Fruit fly (Drosophila melanogaster) whole organism, embryonic: Measurements from ENCODE around the gene Zn72D.

Experiments used
- Asciz ChIP-seq: fragments of 200-800 bp; sonication (Bioruptor generic); optimal IDR thresholded peaks from 2 replicates; lab custom pipeline; 2017; ENCODE audit warnings: missing biosample characterization, mild to moderate bottlenecking, missing genetic modification characterization, missing genetic modification reagents
- BEAF-32 ChIP-seq: fragments of 200-800 bp; sonication (Bioruptor generic); optimal IDR thresholded peaks from 3 replicates; lab custom pipeline; 2017; ENCODE audit warnings: missing biosample characterization, missing genetic modification characterization, mild to moderate bottlenecking, moderate library complexity, missing genetic modification reagents
- Blimp-1 ChIP-seq: fragments of 200-800 bp; sonication (Bioruptor generic); optimal IDR thresholded peaks from 3 replicates; lab custom pipeline; 2018; ENCODE audit warnings: missing biosample characterization, missing genetic modification characterization, mild to moderate bottlenecking, moderate library complexity, missing genetic modification reagents
- CG10274 ChIP-seq: fragments of 200-800 bp; sonication (Bioruptor generic); optimal IDR thresholded peaks from 3 replicates; lab custom pipeline; 2017; ENCODE audit warnings: missing biosample characterization, mild to moderate bottlenecking, missing genetic modification characterization
- CG11398 ChIP-seq: fragments of 200-800 bp; sonication (Bioruptor generic); optimal IDR thresholded peaks from 2 replicates; lab custom pipeline; 2016; ENCODE audit warnings: missing biosample characterization, missing genetic modification characterization
- CG11504 ChIP-seq: fragments of 200-800 bp; sonication (Bioruptor generic); optimal IDR thresholded peaks from 3 replicates; lab custom pipeline; 2019; ENCODE audit warnings: missing biosample characterization, mild to moderate bottlenecking, missing genetic modification characterization, moderate library complexity
- CG12104 ChIP-seq: fragments of 200-800 bp; sonication (Bioruptor generic); optimal IDR thresholded peaks from 3 replicates; lab custom pipeline; 2016; ENCODE audit warnings: missing biosample characterization, missing genetic modification characterization
- CG12659 ChIP-seq: fragments of 200-800 bp; sonication (Bioruptor generic); optimal IDR thresholded peaks from 3 replicates; lab custom pipeline; 2017; ENCODE audit warnings: mild to moderate bottlenecking, missing biosample characterization, missing genetic modification reagents, missing genetic modification characterization
- CG12744 ChIP-seq: fragments of 200-800 bp; sonication (Bioruptor generic); optimal IDR thresholded peaks from 2 replicates; lab custom pipeline; 2016; ENCODE audit warnings: missing biosample characterization, missing genetic modification characterization
- CG13296 ChIP-seq: fragments of 200-800 bp; sonication (Bioruptor generic); optimal IDR thresholded peaks from 3 replicates; lab custom pipeline; 2018; ENCODE audit warnings: missing biosample characterization, mild to moderate bottlenecking, missing genetic modification characterization
- CG13424 ChIP-seq: fragments of 200-800 bp; sonication (Bioruptor generic); optimal IDR thresholded peaks from 2 replicates; lab custom pipeline; 2019; ENCODE audit warnings: missing biosample characterization, mild to moderate bottlenecking, missing genetic modification characterization, moderate library complexity
- CG14441 ChIP-seq: fragments of 200-800 bp; sonication (Bioruptor generic); IDR thresholded peaks from 2 replicates; pipeline ENCODE4 v1.3.6; 2022; ENCODE audit warnings: missing biosample characterization, missing genetic modification characterization
- CG15601 ChIP-seq: fragments of 200-800 bp; sonication (Bioruptor generic); optimal IDR thresholded peaks from 3 replicates; lab custom pipeline; 2019; ENCODE audit warnings: missing biosample characterization, mild to moderate bottlenecking, missing genetic modification characterization, moderate library complexity
- CG1602 ChIP-seq: fragments of 200-800 bp; sonication (Bioruptor generic); optimal IDR thresholded peaks from 3 replicates; lab custom pipeline; 2016; ENCODE audit warnings: missing biosample characterization, missing genetic modification characterization
- CG17359 ChIP-seq: fragments of 200-800 bp; sonication (Bioruptor generic); optimal IDR thresholded peaks from 3 replicates; lab custom pipeline; 2018; ENCODE audit warnings: missing biosample characterization, mild to moderate bottlenecking, missing genetic modification characterization, moderate library complexity
- CG17361 ChIP-seq: fragments of 200-800 bp; sonication (Bioruptor generic); IDR thresholded peaks from 3 replicates; pipeline ENCODE4 v1.3.6; 2022; ENCODE audit warnings: missing biosample characterization, missing genetic modification characterization
- CG17385 ChIP-seq: fragments of 200-800 bp; sonication (Bioruptor generic); optimal IDR thresholded peaks from 3 replicates; lab custom pipeline; 2018; ENCODE audit warnings: missing biosample characterization, mild to moderate bottlenecking, missing genetic modification characterization
- CG17802 ChIP-seq: fragments of 200-800 bp; sonication (Bioruptor generic); optimal IDR thresholded peaks from 2 replicates; lab custom pipeline; 2018; ENCODE audit warnings: missing biosample characterization, mild to moderate bottlenecking, missing genetic modification characterization, moderate library complexity
- CG17829 ChIP-seq: fragments of 200-800 bp; optimal IDR thresholded peaks from 2 replicates; lab custom pipeline; 2019; ENCODE audit warnings: missing biosample characterization, mild to moderate bottlenecking, missing genetic modification characterization, moderate library complexity
- CG18599 ChIP-seq: fragments of 200-800 bp; sonication (Bioruptor generic); optimal IDR thresholded peaks from 3 replicates; lab custom pipeline; 2017; ENCODE audit warnings: missing biosample characterization, missing genetic modification characterization, mild to moderate bottlenecking, moderate library complexity, missing genetic modification reagents
- CG33213 ChIP-seq: fragments of 200-800 bp; sonication (Bioruptor generic); optimal IDR thresholded peaks from 3 replicates; lab custom pipeline; 2016; ENCODE audit warnings: missing biosample characterization, missing genetic modification characterization
- CG34376 ChIP-seq: fragments of 200-800 bp; sonication (Bioruptor generic); optimal IDR thresholded peaks from 2 replicates; lab custom pipeline; 2018; ENCODE audit warnings: missing biosample characterization, mild to moderate bottlenecking, missing genetic modification characterization
- CG5180 ChIP-seq: fragments of 200-800 bp; sonication (Bioruptor generic); optimal IDR thresholded peaks from 3 replicates; lab custom pipeline; 2017; ENCODE audit warnings: missing biosample characterization, missing genetic modification characterization, mild to moderate bottlenecking, moderate library complexity, missing genetic modification reagents
- CG7556 ChIP-seq: fragments of 200-800 bp; sonication (Bioruptor generic); optimal IDR thresholded peaks from 2 replicates; lab custom pipeline; 2017; ENCODE audit warnings: missing biosample characterization, mild to moderate bottlenecking, missing genetic modification characterization
- CG7839 ChIP-seq: fragments of 200-800 bp; sonication (Bioruptor generic); optimal IDR thresholded peaks from 3 replicates; lab custom pipeline; 2018; ENCODE audit warnings: missing biosample characterization, mild to moderate bottlenecking, missing genetic modification characterization, moderate library complexity
- CG7963 ChIP-seq: fragments of 200-800 bp; sonication (Bioruptor generic); IDR thresholded peaks from 3 replicates; pipeline ENCODE4 v1.3.6; 2022; ENCODE audit warnings: missing biosample characterization, missing genetic modification characterization; ENCODE audit not compliant: partially characterized antibody
- CG8290 ChIP-seq, 3 experiments: fragments of 200-800 bp; sonication (Bioruptor generic); optimal IDR thresholded peaks; 2 replicates each; lab custom pipeline; 2016 to 2019; ENCODE audit warnings: missing biosample characterization in 3 of 3, missing genetic modification characterization in 3 of 3, mild to moderate bottlenecking in 2 of 3, moderate library complexity in 1 of 3
- CG8478 ChIP-seq: fragments of >200 bp; optimal IDR thresholded peaks from 2 replicates; lab custom pipeline; 2018
- Dip3 ChIP-seq: fragments of 200-800 bp; sonication (Bioruptor generic); optimal IDR thresholded peaks from 3 replicates; lab custom pipeline; 2016; ENCODE audit warnings: missing biosample characterization, missing genetic modification characterization
- E2f2 ChIP-seq: fragments of 200-800 bp; sonication (Bioruptor generic); IDR thresholded peaks from 2 replicates; pipeline ENCODE4 v1.3.6; 2022; ENCODE audit warnings: missing biosample characterization, missing genetic modification characterization
- Hey ChIP-seq: fragments of 200-800 bp; sonication (Bioruptor generic); optimal IDR thresholded peaks from 3 replicates; lab custom pipeline; 2018; ENCODE audit warnings: missing biosample characterization, mild to moderate bottlenecking, missing genetic modification characterization
- Hmr ChIP-seq: fragments of 200-800 bp; sonication (Bioruptor generic); optimal IDR thresholded peaks from 3 replicates; lab custom pipeline; 2017; ENCODE audit warnings: mild to moderate bottlenecking, missing biosample characterization, missing genetic modification reagents, missing genetic modification characterization
- Hmx ChIP-seq: fragments of 200-800 bp; sonication (Bioruptor generic); optimal IDR thresholded peaks from 2 replicates; lab custom pipeline; 2016; ENCODE audit warnings: missing biosample characterization, missing genetic modification characterization
- Med ChIP-seq: fragments of 200-800 bp; sonication (Bioruptor generic); peaks from one replicate; lab custom pipeline; 2016; ENCODE audit warnings: missing biosample characterization, missing genetic modification characterization, mild to moderate bottlenecking, inconsistent platforms, moderate library complexity
- NfI ChIP-seq: fragments of 200-800 bp; sonication (Bioruptor generic); optimal IDR thresholded peaks from 3 replicates; lab custom pipeline; 2018; ENCODE audit warnings: missing biosample characterization, mild to moderate bottlenecking, missing genetic modification characterization, moderate library complexity
- Sox102F ChIP-seq: fragments of 200-800 bp; sonication (Bioruptor generic); optimal IDR thresholded peaks from 2 replicates; lab custom pipeline; 2018; ENCODE audit warnings: missing biosample characterization, mild to moderate bottlenecking, missing genetic modification characterization, moderate library complexity
- ap ChIP-seq: fragments of 200-800 bp; sonication (Bioruptor generic); IDR thresholded peaks from 2 replicates; pipeline ENCODE4 v1.3.6; 2022; ENCODE audit warnings: missing biosample characterization, missing genetic modification characterization
- caup ChIP-seq: fragments of 200-800 bp; sonication (Bioruptor generic); optimal IDR thresholded peaks from 3 replicates; lab custom pipeline; 2017; ENCODE audit warnings: missing biosample characterization, mild to moderate bottlenecking, missing genetic modification characterization, moderate library complexity; ENCODE audit not compliant: severe bottlenecking
- chif ChIP-seq, 2 experiments: fragments of 200-800 bp; sonication (Bioruptor generic); optimal IDR thresholded peaks; 3 replicates each; lab custom pipeline; 2016; ENCODE audit warnings: missing biosample characterization in 2 of 2, missing genetic modification characterization in 2 of 2
- exex ChIP-seq: fragments of 200-800 bp; sonication (Bioruptor generic); optimal IDR thresholded peaks from 4 replicates; lab custom pipeline; 2018; ENCODE audit warnings: missing biosample characterization, mild to moderate bottlenecking, missing genetic modification characterization, moderate library complexity
- fu2 ChIP-seq: fragments of 200-800 bp; sonication (Bioruptor generic); optimal IDR thresholded peaks from 2 replicates; lab custom pipeline; 2016; ENCODE audit warnings: missing biosample characterization, missing genetic modification characterization
- grau ChIP-seq: fragments of 200-800 bp; optimal IDR thresholded peaks from 3 replicates; lab custom pipeline; 2019; ENCODE audit warnings: missing biosample characterization, mild to moderate bottlenecking, missing genetic modification characterization, moderate library complexity
- lab ChIP-seq: fragments of 200-800 bp; sonication (Bioruptor generic); optimal IDR thresholded peaks from 3 replicates; lab custom pipeline; 2017; ENCODE audit warnings: missing biosample characterization, missing genetic modification characterization, mild to moderate bottlenecking, moderate library complexity, missing genetic modification reagents
- oc ChIP-seq: fragments of 200-800 bp; sonication (Bioruptor generic); optimal IDR thresholded peaks from 2 replicates; lab custom pipeline; 2018; ENCODE audit warnings: missing biosample characterization, mild to moderate bottlenecking, missing genetic modification characterization, moderate library complexity
- peb ChIP-seq: fragments of 200-800 bp; sonication (Bioruptor generic); IDR thresholded peaks from 2 replicates; pipeline ENCODE4 v1.3.6; 2022; ENCODE audit warnings: missing biosample characterization, missing genetic modification characterization
- row ChIP-seq: fragments of 200-800 bp; sonication (Bioruptor generic); IDR thresholded peaks from 3 replicates; pipeline ENCODE4 v1.3.6; 2022; ENCODE audit warnings: missing biosample characterization, missing genetic modification characterization
- sens-2 ChIP-seq: fragments of 200-800 bp; sonication (Bioruptor generic); IDR thresholded peaks from 2 replicates; pipeline ENCODE4 v1.3.6; 2022; ENCODE audit warnings: missing biosample characterization, missing genetic modification characterization
- sug ChIP-seq: fragments of 200-800 bp; optimal IDR thresholded peaks from 2 replicates; lab custom pipeline; 2019; ENCODE audit warnings: missing biosample characterization, mild to moderate bottlenecking, missing genetic modification characterization, moderate library complexity
- zfh2 ChIP-seq: fragments of 200-800 bp; sonication (Bioruptor generic); optimal IDR thresholded peaks from 2 replicates; lab custom pipeline; 2016; ENCODE audit warnings: missing biosample characterization, missing genetic modification characterization

Zn72D gene

DNA sequence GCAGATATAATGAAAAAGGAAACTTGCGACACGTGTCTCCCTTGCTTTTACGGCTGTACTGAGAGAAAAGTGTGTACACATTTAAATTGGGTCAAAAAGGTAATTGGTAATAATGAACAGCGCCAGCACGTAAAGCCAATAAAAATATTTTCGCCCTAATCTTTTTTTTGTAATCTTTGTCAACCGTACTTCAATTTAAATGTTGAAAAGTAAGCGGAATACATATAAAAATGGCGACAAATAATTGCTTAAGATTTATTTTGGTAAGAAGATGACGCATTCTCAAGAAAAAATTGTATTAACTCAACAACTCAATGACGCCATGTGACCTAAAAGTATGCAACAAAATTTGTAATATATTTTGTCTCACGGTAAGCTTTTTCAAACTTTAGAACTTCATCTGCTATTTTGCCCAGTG, 35.4 kb upstream of the Zn72D start (continued):
- peak; percentile 48 for TF ChIP-seq grau
- TF ChIP-seq CG13424 (tag; lab: Kevin White, UChicago), result peak; percentile 46
- TF ChIP-seq Hey, result peak; percentile 86
- peak; percentile 9 for TF ChIP-seq CG15601 (tag; lab: Kevin White, UChicago)
- peak; percentile 64; the same call in 2 of the 3 replicates for TF ChIP-seq CG17361 (GFP tag; lab: Robert Waterston, UW)
- TF ChIP-seq CG17359 (tag; lab: Kevin White, UChicago), result peak; percentile 3
- no peak for TF ChIP-seq CG11398 (GFP tag; lab: Kevin White, UChicago)
- peak; percentile 59 for TF ChIP-seq Hmr
- TF ChIP-seq Blimp-1 (GFP tag; lab: Kevin White, UChicago), result peak; percentile 12
- peak; percentile 40 for TF ChIP-seq row
- peak; percentile 63 for TF ChIP-seq CG11504 (tag; lab: Kevin White, UChicago)
- peak; percentile 19 for TF ChIP-seq Asciz
- peak; percentile 53 for TF ChIP-seq lab (GFP tag; lab: Kevin White, UChicago)
- peak; percentile 4 for TF ChIP-seq CG17385
- peak; percentile 9 for TF ChIP-seq exex (tag; lab: Kevin White, UChicago)
- no peak for TF ChIP-seq peb
- peak; percentile 25 for TF ChIP-seq NfI
- TF ChIP-seq E2f2, result 0 out of 2 replicates have a peak, but pooled peaks have one; percentile 9
- TF ChIP-seq ap (GFP tag; lab: Robert Waterston, UW), result no peak
- peak; percentile 16 for TF ChIP-seq CG12104 (GFP tag; lab: Kevin White, UChicago)
- no peak for TF ChIP-seq CG12744 (GFP tag; lab: Kevin White, UChicago)
- peak; percentile 17 for TF ChIP-seq CG5180
- peak; percentile 22 for TF ChIP-seq CG12659 (GFP tag; lab: Kevin White, UChicago)
- TF ChIP-seq sug, result peak; percentile 27
- TF ChIP-seq Dip3 (GFP tag; lab: Kevin White, UChicago), result no peak
- TF ChIP-seq CG10274 (GFP tag; lab: Kevin White, UChicago), result peak; percentile 1
- peak; percentile 48 for TF ChIP-seq CG7839 (tag; lab: Kevin White, UChicago)
- no peak for TF ChIP-seq CG17802 (tag; lab: Kevin White, UChicago)
- TF ChIP-seq BEAF-32 (GFP tag; lab: Kevin White, UChicago), result no peak
- peak; percentile 7 for TF ChIP-seq CG34376
- TF ChIP-seq CG8478 (lab: Kevin White, UChicago), result no peak
- peak; percentile 28 for TF ChIP-seq caup (GFP tag; lab: Kevin White, UChicago)
- no peak for TF ChIP-seq oc (tag; lab: Kevin White, UChicago)
- TF ChIP-seq fu2 (GFP tag; lab: Kevin White, UChicago), result peak; percentile 14
- TF ChIP-seq Hmx, result peak; percentile 1
- peak; percentile 1 for TF ChIP-seq CG1602 (GFP tag; lab: Kevin White, UChicago)
- TF ChIP-seq CG7556, result peak; percentile 79
- TF ChIP-seq sens-2 (GFP tag; lab: Robert Waterston, UW), result no peak
- peak; percentile 77 for TF ChIP-seq Med (GFP tag; lab: Kevin White, UChicago)
- TF ChIP-seq CG14441 (GFP tag; lab: Robert Waterston, UW), result no peak
- TF ChIP-seq CG8290 (GFP tag; optimal IDR thresholded peaks at IDR 0.05; lab: Kevin White, UChicago), result peak; percentile 13
- peak; percentile 29 to 38 for TF ChIP-seq CG8290 (tag; optimal IDR thresholded peaks at IDR 0.05; lab: Kevin White, UChicago)
- peak; percentile 29 for TF ChIP-seq Sox102F (GFP tag; lab: Kevin White, UChicago)
- peak; percentile 3 to 14 for TF ChIP-seq chif (GFP tag; optimal IDR thresholded peaks at IDR 0.05; lab: Kevin White, UChicago)
- TF ChIP-seq CG13296 (GFP tag; lab: Kevin White, UChicago), result peak; percentile 27
- peak; percentile 68 for TF ChIP-seq CG18599
- no peak for TF ChIP-seq zfh2 (GFP tag; lab: Kevin White, UChicago)
- TF ChIP-seq CG7963 (GFP tag; lab: Robert Waterston, UW), result no peak
- no peak for TF ChIP-seq CG33213 (GFP tag; lab: Kevin White, UChicago)
- no peak for TF ChIP-seq CG17829 (tag; lab: Kevin White, UChicago)
